Fruit fly (Drosophila melanogaster) whole organism, embryonic: Measurements from ENCODE around the gene arm.
A peak's percentile ranks its signal among the peaks of the same experiment; 100 is the strongest.

Experiments
- CG12236 ChIP-seq: fragments of 200-800 bp; sonication (Bioruptor generic); optimal IDR thresholded peaks from 2 replicates; lab custom pipeline; 2016; ENCODE audit warnings: missing biosample characterization, missing genetic modification characterization
- CG1233 ChIP-seq: fragments of 200-800 bp; sonication (Bioruptor generic); optimal IDR thresholded peaks from 4 replicates; lab custom pipeline; 2018; ENCODE audit warnings: missing biosample characterization, mild to moderate bottlenecking, missing genetic modification characterization
- CG12391 ChIP-seq: fragments of 200-800 bp; sonication (Bioruptor generic); optimal IDR thresholded peaks from 3 replicates; lab custom pipeline; 2018; ENCODE audit warnings: missing biosample characterization, mild to moderate bottlenecking, missing genetic modification characterization, moderate library complexity
- CG13287 ChIP-seq: fragments of 200-800 bp; sonication (Bioruptor generic); IDR thresholded peaks from 2 replicates; pipeline ENCODE4 v1.3.6; 2022; ENCODE audit warnings: missing biosample characterization, missing genetic modification characterization; ENCODE audit not compliant: partially characterized antibody
- CG13624 ChIP-seq: fragments of 200-800 bp; sonication (Bioruptor generic); optimal IDR thresholded peaks from 2 replicates; lab custom pipeline; 2016; ENCODE audit warnings: missing biosample characterization, missing genetic modification characterization
- CG17186 ChIP-seq: fragments of 200-800 bp; sonication (Bioruptor generic); optimal IDR thresholded peaks from 3 replicates; lab custom pipeline; 2017; ENCODE audit warnings: missing biosample characterization, missing genetic modification reagents, missing genetic modification characterization
- CG17359 ChIP-seq: fragments of 200-800 bp; sonication (Bioruptor generic); optimal IDR thresholded peaks from 3 replicates; lab custom pipeline; 2018; ENCODE audit warnings: missing biosample characterization, mild to moderate bottlenecking, missing genetic modification characterization, moderate library complexity
- CG17361 ChIP-seq: fragments of 200-800 bp; sonication (Bioruptor generic); IDR thresholded peaks from 3 replicates; pipeline ENCODE4 v1.3.6; 2022; ENCODE audit warnings: missing biosample characterization, missing genetic modification characterization
- CG17385 ChIP-seq: fragments of 200-800 bp; sonication (Bioruptor generic); optimal IDR thresholded peaks from 3 replicates; lab custom pipeline; 2018; ENCODE audit warnings: missing biosample characterization, mild to moderate bottlenecking, missing genetic modification characterization
- CG17612 ChIP-seq: fragments of 200-800 bp; sonication (Bioruptor generic); IDR thresholded peaks from 2 replicates; pipeline ENCODE4 v1.3.6; 2022; ENCODE audit warnings: missing biosample characterization, missing genetic modification characterization
- CG2712 ChIP-seq: fragments of 200-800 bp; optimal IDR thresholded peaks from 3 replicates; lab custom pipeline; 2019; ENCODE audit warnings: missing biosample characterization, mild to moderate bottlenecking, missing genetic modification characterization, moderate library complexity
- CG6791 ChIP-seq: fragments of 200-800 bp; sonication (Bioruptor generic); IDR thresholded peaks from 3 replicates; pipeline ENCODE4 v1.3.6; 2022; ENCODE audit warnings: missing biosample characterization, missing genetic modification characterization; ENCODE audit not compliant: partially characterized antibody
- CoRest ChIP-seq: fragments of 200-800 bp; sonication (Bioruptor generic); optimal IDR thresholded peaks from 3 replicates; lab custom pipeline; 2018; ENCODE audit warnings: missing biosample characterization, mild to moderate bottlenecking, missing genetic modification characterization, moderate library complexity
- D19B ChIP-seq: fragments of 200-800 bp; sonication (Bioruptor generic); optimal IDR thresholded peaks from 2 replicates; lab custom pipeline; 2017; ENCODE audit warnings: missing biosample characterization, mild to moderate bottlenecking, missing genetic modification characterization
- Dbx ChIP-seq: fragments of 200-800 bp; sonication (Bioruptor generic); IDR thresholded peaks from 3 replicates; pipeline ENCODE4 v1.3.6; 2022; ENCODE audit warnings: missing biosample characterization, missing genetic modification characterization
- Drgx ChIP-seq: fragments of 200-800 bp; sonication (Bioruptor generic); IDR thresholded peaks from 2 replicates; pipeline ENCODE4 v1.3.6; 2022; ENCODE audit warnings: missing biosample characterization, missing genetic modification characterization
- Gug ChIP-seq: fragments of 200-800 bp; sonication (Bioruptor generic); IDR thresholded peaks from 4 replicates; pipeline ENCODE4 v1.3.6; 2022; ENCODE audit warnings: missing biosample characterization, missing genetic modification characterization
- HLH3B ChIP-seq: fragments of 200-800 bp; sonication (Bioruptor generic); IDR thresholded peaks from 2 replicates; pipeline ENCODE4 v1.3.6; 2022; ENCODE audit warnings: missing biosample characterization, missing genetic modification characterization
- Hsf ChIP-seq: fragments of 200-800 bp; sonication (Bioruptor generic); optimal IDR thresholded peaks from 3 replicates; lab custom pipeline; 2016; ENCODE audit warnings: missing biosample characterization, missing genetic modification characterization
- Max ChIP-seq: fragments of 200-800 bp; sonication (Bioruptor generic); optimal IDR thresholded peaks from 2 replicates; lab custom pipeline; 2016; ENCODE audit warnings: missing biosample characterization, mild to moderate bottlenecking, missing genetic modification characterization
- Med ChIP-seq: fragments of 200-800 bp; sonication (Bioruptor generic); peaks from one replicate; lab custom pipeline; 2016; ENCODE audit warnings: missing biosample characterization, missing genetic modification characterization, mild to moderate bottlenecking, inconsistent platforms, moderate library complexity
- PHDP ChIP-seq: fragments of 200-800 bp; sonication (Bioruptor generic); optimal IDR thresholded peaks from 3 replicates; lab custom pipeline; 2018; ENCODE audit warnings: missing biosample characterization, mild to moderate bottlenecking, missing genetic modification characterization, moderate library complexity
- Sry-β ChIP-seq: fragments of 200-800 bp; sonication (Bioruptor generic); optimal IDR thresholded peaks from 2 replicates; lab custom pipeline; 2018; ENCODE audit warnings: missing biosample characterization, mild to moderate bottlenecking, missing genetic modification characterization, moderate library complexity
- amos ChIP-seq: fragments of 200-800 bp; sonication (Bioruptor generic); IDR thresholded peaks from 2 replicates; pipeline ENCODE4 v1.3.6; 2022; ENCODE audit warnings: missing biosample characterization, missing genetic modification characterization; ENCODE audit not compliant: partially characterized antibody
- bbx ChIP-seq: fragments of 200-800 bp; sonication (Bioruptor generic); IDR thresholded peaks from 2 replicates; pipeline ENCODE4 v1.3.6; 2022; ENCODE audit warnings: missing biosample characterization, missing genetic modification characterization; ENCODE audit not compliant: partially characterized antibody
- bcd ChIP-seq: fragments of 200-800 bp; sonication (Bioruptor generic); optimal IDR thresholded peaks from 2 replicates; lab custom pipeline; 2017; ENCODE audit warnings: missing biosample characterization, mild to moderate bottlenecking, missing genetic modification characterization
- bsh ChIP-seq, 2 experiments: fragments of 200-800 bp; sonication (Bioruptor generic); optimal IDR thresholded peaks; 2 replicates each; lab custom pipeline; 2017 to 2018; ENCODE audit warnings: mild to moderate bottlenecking in 2 of 2, missing biosample characterization in 2 of 2, missing genetic modification characterization in 2 of 2, moderate library complexity in 1 of 2
- chn ChIP-seq: fragments of 200-800 bp; sonication (Bioruptor generic); optimal IDR thresholded peaks from 2 replicates; lab custom pipeline; 2016; ENCODE audit warnings: missing biosample characterization, missing genetic modification characterization
- crc ChIP-seq: fragments of 200-800 bp; sonication (Bioruptor generic); optimal IDR thresholded peaks from 2 replicates; lab custom pipeline; 2016; ENCODE audit warnings: missing biosample characterization, missing genetic modification characterization
- dm ChIP-seq: fragments of 200-800 bp; sonication (Bioruptor generic); optimal IDR thresholded peaks from 3 replicates; lab custom pipeline; 2016; ENCODE audit warnings: missing biosample characterization, missing genetic modification characterization
- esg ChIP-seq: fragments of 200-800 bp; sonication (Bioruptor generic); conservative IDR thresholded peaks from 2 replicates; pipeline ENCODE4 v1.3.6; 2022; ENCODE audit warnings: missing biosample characterization, missing genetic modification characterization
- gcm2 ChIP-seq: fragments of 200-800 bp; sonication (Bioruptor generic); optimal IDR thresholded peaks from 2 replicates; lab custom pipeline; 2016; ENCODE audit warnings: missing biosample characterization, missing genetic modification characterization
- gem ChIP-seq: fragments of 200-800 bp; sonication (Bioruptor generic); optimal IDR thresholded peaks from 2 replicates; lab custom pipeline; 2019; ENCODE audit warnings: missing biosample characterization, mild to moderate bottlenecking, missing genetic modification characterization, moderate library complexity
- hb ChIP-seq: fragments of 200-800 bp; sonication (Bioruptor generic); IDR thresholded peaks from 3 replicates; pipeline ENCODE4 v1.3.6; 2022; ENCODE audit warnings: missing biosample characterization, missing genetic modification characterization; ENCODE audit not compliant: partially characterized antibody
- ind ChIP-seq: fragments of 200-800 bp; sonication (Bioruptor generic); optimal IDR thresholded peaks from 3 replicates; lab custom pipeline; 2016; ENCODE audit warnings: missing biosample characterization, missing genetic modification characterization
- kah ChIP-seq: fragments of 200-800 bp; sonication (Bioruptor generic); optimal IDR thresholded peaks from 2 replicates; lab custom pipeline; 2018; ENCODE audit warnings: missing biosample characterization, mild to moderate bottlenecking, missing genetic modification characterization
- mld ChIP-seq: fragments of 200-800 bp; sonication (Bioruptor generic); IDR thresholded peaks from 3 replicates; pipeline ENCODE4 v1.3.6; 2022; ENCODE audit warnings: missing biosample characterization, missing genetic modification characterization; ENCODE audit not compliant: partially characterized antibody
- nerfin-1 ChIP-seq: fragments of 200-800 bp; sonication (Bioruptor generic); optimal IDR thresholded peaks from 3 replicates; lab custom pipeline; 2019; ENCODE audit warnings: missing biosample characterization, mild to moderate bottlenecking, missing genetic modification characterization, moderate library complexity
- oc ChIP-seq: fragments of 200-800 bp; sonication (Bioruptor generic); optimal IDR thresholded peaks from 2 replicates; lab custom pipeline; 2018; ENCODE audit warnings: missing biosample characterization, mild to moderate bottlenecking, missing genetic modification characterization, moderate library complexity
- ranshi ChIP-seq: fragments of 200-800 bp; sonication (Bioruptor generic); IDR thresholded peaks from 2 replicates; pipeline ENCODE4 v1.3.6; 2022; ENCODE audit warnings: missing biosample characterization, missing genetic modification characterization
- ro ChIP-seq: fragments of 200-800 bp; sonication (Bioruptor generic); IDR thresholded peaks from 2 replicates; pipeline ENCODE4 v1.3.6; 2022; ENCODE audit warnings: missing biosample characterization, missing genetic modification characterization
- salm ChIP-seq: fragments of 200-800 bp; sonication (Bioruptor generic); optimal IDR thresholded peaks from 2 replicates; lab custom pipeline; 2018; ENCODE audit warnings: missing biosample characterization, mild to moderate bottlenecking, missing genetic modification characterization
- slp2 ChIP-seq: fragments of 200-800 bp; sonication (Bioruptor generic); optimal IDR thresholded peaks from 2 replicates; lab custom pipeline; 2016; ENCODE audit warnings: missing biosample characterization, missing genetic modification characterization
- stwl ChIP-seq: fragments of 200-800 bp; sonication (Bioruptor generic); optimal IDR thresholded peaks from 3 replicates; lab custom pipeline; 2018; ENCODE audit warnings: missing biosample characterization, mild to moderate bottlenecking, missing genetic modification characterization, moderate library complexity
- sug ChIP-seq: fragments of 200-800 bp; optimal IDR thresholded peaks from 2 replicates; lab custom pipeline; 2019; ENCODE audit warnings: missing biosample characterization, mild to moderate bottlenecking, missing genetic modification characterization, moderate library complexity
- tna ChIP-seq: fragments of 200-800 bp; sonication (Bioruptor generic); IDR thresholded peaks from 2 replicates; pipeline ENCODE4 v1.3.6; 2022; ENCODE audit warnings: missing biosample characterization, missing genetic modification characterization; ENCODE audit not compliant: partially characterized antibody
- trem ChIP-seq: fragments of 200-800 bp; optimal IDR thresholded peaks from 3 replicates; lab custom pipeline; 2019; ENCODE audit warnings: missing biosample characterization, mild to moderate bottlenecking, missing genetic modification characterization, moderate library complexity
- ttk ChIP-seq: fragments of 200-800 bp; sonication (Bioruptor generic); IDR thresholded peaks from 2 replicates; pipeline ENCODE4 v2.1.2; 2022; ENCODE audit warnings: missing biosample characterization, missing genetic modification characterization
- twi ChIP-seq: fragments of 200-800 bp; optimal IDR thresholded peaks from 2 replicates; lab custom pipeline; 2019; ENCODE audit warnings: missing biosample characterization, mild to moderate bottlenecking, missing genetic modification characterization, moderate library complexity

The arm gene

DNA sequence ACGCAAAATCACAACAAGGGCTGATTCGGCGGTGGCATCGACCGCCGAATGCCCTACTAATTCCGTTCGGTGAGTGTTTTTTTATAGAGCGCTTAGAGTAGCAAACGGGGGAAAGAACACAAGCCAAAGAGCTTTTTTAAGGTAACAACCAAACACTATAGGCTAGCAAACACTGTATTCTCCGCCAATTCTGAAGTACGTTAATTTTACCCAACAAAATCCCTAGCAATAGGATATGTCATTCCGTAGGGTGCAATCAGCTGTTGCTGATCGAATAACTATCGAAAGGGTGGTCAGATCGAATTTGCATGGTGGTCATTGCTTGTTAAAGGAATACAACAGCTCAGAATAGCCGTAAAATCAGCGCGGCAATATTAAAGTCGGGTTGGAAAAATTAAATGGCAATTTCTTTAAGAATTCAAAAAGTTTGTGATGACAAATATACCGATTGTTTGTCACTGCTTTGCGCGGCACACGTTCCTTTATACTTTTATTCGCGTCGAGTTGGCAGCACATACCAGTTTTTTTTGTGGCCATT is 7.3 kb upstream of the arm start, which contains the start of gene mip130 (continued):
- TF ChIP-seq CG6791 (GFP tag; lab: Robert Waterston, UW) (peak; percentile 73), Gug (no peak), CG12391 (tag; lab: Kevin White, UChicago) (peak; percentile 65), slp2 (GFP tag; lab: Kevin White, UChicago) (peak; percentile 22), CG17612 (no peak), kah (GFP tag; lab: Kevin White, UChicago) (no peak), amos (peak; percentile 66), Hsf (GFP tag; lab: Kevin White, UChicago) (peak; percentile 9), salm (tag; lab: Kevin White, UChicago) (no peak), mld (0 out of 3 replicates have a peak, but pooled peaks have one; percentile 46), ro (GFP tag; lab: Robert Waterston, UW) (no peak), PHDP (peak; percentile 41), D19B (GFP tag; lab: Kevin White, UChicago) (peak; percentile 57), crc (peak; percentile 2), CG17359 (tag; lab: Kevin White, UChicago) (peak; percentile 55), hb (GFP tag; lab: Robert Waterston, UW) (0 out of 3 replicates have a peak, but pooled peaks have one; percentile 50), bbx (GFP tag; lab: Robert Waterston, UW) (peak; percentile 53; the same call in 1 of the 2 replicates), CoRest (tag; lab: Kevin White, UChicago) (peak; percentile 64), tna (GFP tag; lab: Robert Waterston, UW) (0 out of 2 replicates have a peak, but pooled peaks have one; percentile 18), chn (GFP tag; lab: Kevin White, UChicago) (peak; percentile 21), gcm2 (no peak), Max (GFP tag; lab: Kevin White, UChicago) (peak; percentile 46), CG17361 (GFP tag; lab: Robert Waterston, UW) (no peak; the same call in 1 of the 3 replicates), esg (GFP tag; lab: Robert Waterston, UW) (peak; percentile 50), gem (tag; lab: Kevin White, UChicago) (no peak), CG17186 (GFP tag; lab: Kevin White, UChicago) (peak; percentile 7), CG12236 (GFP tag; lab: Kevin White, UChicago) (no peak), trem (tag; lab: Kevin White, UChicago) (peak; percentile 98), Sry-β (GFP tag; lab: Kevin White, UChicago) (no peak), twi (tag; lab: Kevin White, UChicago) (peak; percentile 4), ttk (GFP tag; lab: Robert Waterston, UW) (no peak), stwl (tag; lab: Kevin White, UChicago) (peak; percentile 42), CG13287 (peak; percentile 81), ind (peak; percentile 57), oc (tag; lab: Kevin White, UChicago) (no peak), bsh (GFP tag; optimal IDR thresholded peaks at IDR 0.05; lab: Kevin White, UChicago) (peak in 1 of 2 experiments; percentile 42), CG17385 (GFP tag; lab: Kevin White, UChicago) (peak; percentile 50), CG13624 (peak; percentile 57), Drgx (GFP tag; lab: Robert Waterston, UW) (peak; percentile 48; the same call in 1 of the 2 replicates), nerfin-1 (tag; lab: Kevin White, UChicago) (no peak), ranshi (0 out of 2 replicates have a peak, but pooled peaks have one; percentile 41), bcd (GFP tag; lab: Kevin White, UChicago) (peak; percentile 50), Dbx (GFP tag; lab: Robert Waterston, UW) (no peak), CG2712 (tag; lab: Kevin White, UChicago) (peak; percentile 56), CG1233 (GFP tag; lab: Kevin White, UChicago) (peak; percentile 3), HLH3B (GFP tag; lab: Robert Waterston, UW) (peak; percentile 50; the same call in 1 of the 2 replicates), dm (GFP tag; lab: Kevin White, UChicago) (peak; percentile 4), Med (GFP tag; lab: Kevin White, UChicago) (peak; percentile 85), sug (tag; lab: Kevin White, UChicago) (peak; percentile 49)
